Fruit fly (Drosophila melanogaster) whole organism, embryonic: Measurements from ENCODE around the gene RpL35A.

ENCODE experiments used
- Abd-B ChIP-seq: fragments of 200-800 bp; sonication (Bioruptor generic); optimal IDR thresholded peaks from 2 replicates; lab custom pipeline; 2018; ENCODE audit warnings: missing biosample characterization, mild to moderate bottlenecking, missing genetic modification characterization, moderate library complexity
- Aef1 ChIP-seq: fragments of 200-800 bp; sonication (Bioruptor generic); IDR thresholded peaks from 3 replicates; pipeline ENCODE4 v1.3.6; 2022; ENCODE audit warnings: missing biosample characterization, missing genetic modification characterization
- Bdp1 ChIP-seq: fragments of 200-800 bp; sonication (Bioruptor generic); optimal IDR thresholded peaks from 3 replicates; lab custom pipeline; 2016; ENCODE audit warnings: missing biosample characterization, missing genetic modification characterization
- BtbVII ChIP-seq: fragments of 200-800 bp; sonication (Bioruptor generic); optimal IDR thresholded peaks from 3 replicates; lab custom pipeline; 2017; ENCODE audit warnings: missing biosample characterization, mild to moderate bottlenecking, missing genetic modification characterization
- CG11085 ChIP-seq: fragments of 200-800 bp; sonication (Bioruptor generic); IDR thresholded peaks from 2 replicates; pipeline ENCODE4 v1.3.6; 2022; ENCODE audit warnings: missing biosample characterization, missing genetic modification characterization
- CG12071 ChIP-seq: fragments of 200-800 bp; sonication (Bioruptor generic); optimal IDR thresholded peaks from 3 replicates; lab custom pipeline; 2018; ENCODE audit warnings: missing biosample characterization, mild to moderate bottlenecking, missing genetic modification characterization
- CG1233 ChIP-seq: fragments of 200-800 bp; sonication (Bioruptor generic); optimal IDR thresholded peaks from 4 replicates; lab custom pipeline; 2018; ENCODE audit warnings: missing biosample characterization, mild to moderate bottlenecking, missing genetic modification characterization
- CG14860 ChIP-seq: fragments of 200-800 bp; sonication (Bioruptor generic); IDR thresholded peaks from 3 replicates; pipeline ENCODE4 v1.3.6; 2022; ENCODE audit warnings: missing biosample characterization, missing genetic modification characterization; ENCODE audit not compliant: partially characterized antibody
- CG16813 ChIP-seq: fragments of 200-800 bp; sonication (Bioruptor generic); IDR thresholded peaks from 3 replicates; pipeline ENCODE4 v1.3.6; 2022; ENCODE audit warnings: missing biosample characterization, missing genetic modification characterization; ENCODE audit not compliant: partially characterized antibody
- CG17328 ChIP-seq: fragments of 200-800 bp; sonication (Bioruptor generic); IDR thresholded peaks from 2 replicates; pipeline ENCODE4 v1.3.6; 2022; ENCODE audit warnings: missing biosample characterization, missing genetic modification characterization
- CG17568 ChIP-seq: fragments of 200-800 bp; sonication (Bioruptor generic); optimal IDR thresholded peaks from 2 replicates; lab custom pipeline; 2018; ENCODE audit warnings: missing biosample characterization, mild to moderate bottlenecking, missing genetic modification characterization, moderate library complexity
- CG17612 ChIP-seq: fragments of 200-800 bp; sonication (Bioruptor generic); IDR thresholded peaks from 2 replicates; pipeline ENCODE4 v1.3.6; 2022; ENCODE audit warnings: missing biosample characterization, missing genetic modification characterization
- CG31388 ChIP-seq: fragments of 200-800 bp; sonication (Bioruptor generic); optimal IDR thresholded peaks from 2 replicates; lab custom pipeline; 2016; ENCODE audit warnings: missing biosample characterization, missing genetic modification characterization
- CG33557 ChIP-seq: fragments of 200-800 bp; sonication (Bioruptor generic); optimal IDR thresholded peaks from 2 replicates; lab custom pipeline; 2019; ENCODE audit warnings: missing biosample characterization, mild to moderate bottlenecking, missing genetic modification characterization, moderate library complexity
- CG6175 ChIP-seq: fragments of 200-800 bp; sonication (Bioruptor generic); IDR thresholded peaks from 3 replicates; pipeline ENCODE4 v1.3.6; 2022; ENCODE audit warnings: missing biosample characterization, missing genetic modification characterization
- CG6272 ChIP-seq: fragments of 200-800 bp; sonication (Bioruptor generic); IDR thresholded peaks from 2 replicates; pipeline ENCODE4 v1.3.6; 2022; ENCODE audit warnings: missing biosample characterization, missing genetic modification characterization
- CG7271 ChIP-seq: fragments of 200-800 bp; sonication (Bioruptor generic); optimal IDR thresholded peaks from 2 replicates; lab custom pipeline; 2018; ENCODE audit warnings: missing biosample characterization, mild to moderate bottlenecking, missing genetic modification characterization, moderate library complexity
- CG7987 ChIP-seq: fragments of 200-800 bp; sonication (Bioruptor generic); optimal IDR thresholded peaks from 2 replicates; lab custom pipeline; 2018; ENCODE audit warnings: missing biosample characterization, mild to moderate bottlenecking, missing genetic modification characterization, moderate library complexity
- CG8281 ChIP-seq: fragments of 200-800 bp; sonication (Bioruptor generic); optimal IDR thresholded peaks from 2 replicates; lab custom pipeline; 2018; ENCODE audit warnings: missing biosample characterization, mild to moderate bottlenecking, missing genetic modification characterization, moderate library complexity
- CkIIα-i1 ChIP-seq: fragments of 200-800 bp; sonication (Bioruptor generic); IDR thresholded peaks from 2 replicates; pipeline ENCODE4 v1.3.6; 2022; ENCODE audit warnings: missing biosample characterization, missing genetic modification characterization
- Dek ChIP-seq: fragments of 200-800 bp; sonication (Bioruptor generic); optimal IDR thresholded peaks from 3 replicates; lab custom pipeline; 2019; ENCODE audit warnings: missing biosample characterization, mild to moderate bottlenecking, missing genetic modification characterization, moderate library complexity
- Dip3 ChIP-seq: fragments of 200-800 bp; sonication (Bioruptor generic); optimal IDR thresholded peaks from 3 replicates; lab custom pipeline; 2016; ENCODE audit warnings: missing biosample characterization, missing genetic modification characterization
- Eip74EF ChIP-seq, 2 experiments: fragments of 200-800 bp in 1 of 2; fragments of >200 bp in 1 of 2; sonication (Bioruptor generic) in 1 of 2; optimal IDR thresholded peaks; 2 replicates each; lab custom pipeline; 2017 to 2019; ENCODE audit warnings: missing biosample characterization in 2 of 2, missing genetic modification characterization in 2 of 2, mild to moderate bottlenecking in 1 of 2, moderate library complexity in 1 of 2
- Gug ChIP-seq: fragments of 200-800 bp; sonication (Bioruptor generic); IDR thresholded peaks from 4 replicates; pipeline ENCODE4 v1.3.6; 2022; ENCODE audit warnings: missing biosample characterization, missing genetic modification characterization
- Myb ChIP-seq: fragments of 200-800 bp; sonication (Bioruptor generic); optimal IDR thresholded peaks from 2 replicates; lab custom pipeline; 2016; ENCODE audit warnings: missing biosample characterization, missing genetic modification characterization
- PHDP ChIP-seq: fragments of 200-800 bp; sonication (Bioruptor generic); optimal IDR thresholded peaks from 3 replicates; lab custom pipeline; 2018; ENCODE audit warnings: missing biosample characterization, mild to moderate bottlenecking, missing genetic modification characterization, moderate library complexity
- Poxn ChIP-seq: fragments of 200-800 bp; sonication (Bioruptor generic); IDR thresholded peaks from 2 replicates; pipeline ENCODE4 v1.3.6; 2022; ENCODE audit warnings: missing biosample characterization, missing genetic modification characterization
- Ravus ChIP-seq: fragments of 200-800 bp; sonication (Bioruptor generic); IDR thresholded peaks from 2 replicates; pipeline ENCODE4 v1.3.6; 2022; ENCODE audit warnings: missing biosample characterization, missing genetic modification characterization
- Sry-β ChIP-seq: fragments of 200-800 bp; sonication (Bioruptor generic); optimal IDR thresholded peaks from 2 replicates; lab custom pipeline; 2018; ENCODE audit warnings: missing biosample characterization, mild to moderate bottlenecking, missing genetic modification characterization, moderate library complexity
- YL-1 ChIP-seq: fragments of 200-800 bp; sonication (Bioruptor generic); optimal IDR thresholded peaks from 3 replicates; lab custom pipeline; 2017; ENCODE audit warnings: missing biosample characterization, mild to moderate bottlenecking, missing genetic modification characterization
- ara ChIP-seq: fragments of 200-800 bp; sonication (Bioruptor generic); IDR thresholded peaks from 2 replicates; pipeline ENCODE4 v1.3.6; 2022; ENCODE audit warnings: missing biosample characterization, missing genetic modification characterization
- cato ChIP-seq: fragments of 200-800 bp; sonication (Bioruptor generic); optimal IDR thresholded peaks from 2 replicates; lab custom pipeline; 2016; ENCODE audit warnings: missing biosample characterization, missing genetic modification characterization, borderline replicate concordance
- croc ChIP-seq: fragments of 200-800 bp; sonication (Bioruptor generic); conservative IDR thresholded peaks from 3 replicates; pipeline ENCODE4 v1.3.6; 2022; ENCODE audit warnings: missing biosample characterization, missing genetic modification characterization
- crol ChIP-seq: fragments of 200-800 bp; sonication (Bioruptor generic); IDR thresholded peaks from 2 replicates; pipeline ENCODE4 v1.3.6; 2022; ENCODE audit warnings: missing biosample characterization, missing genetic modification characterization
- cwo ChIP-seq: fragments of 200-800 bp; sonication (Bioruptor generic); optimal IDR thresholded peaks from 3 replicates; lab custom pipeline; 2017; ENCODE audit warnings: missing biosample characterization, missing genetic modification characterization, mild to moderate bottlenecking, moderate library complexity, missing genetic modification reagents
- dmrt11E ChIP-seq: fragments of 200-800 bp; sonication (Bioruptor generic); optimal IDR thresholded peaks from 3 replicates; lab custom pipeline; 2018; ENCODE audit warnings: missing biosample characterization, mild to moderate bottlenecking, missing genetic modification characterization, moderate library complexity
- dysf ChIP-seq: fragments of 200-800 bp; sonication (Bioruptor generic); IDR thresholded peaks from 3 replicates; pipeline ENCODE4 v1.3.6; 2022; ENCODE audit warnings: missing biosample characterization, missing genetic modification characterization
- eve ChIP-seq, 2 experiments: fragments of >200 bp; optimal IDR thresholded peaks; 2 replicates each; lab custom pipeline; 2017; ENCODE audit warnings: missing biosample characterization in 2 of 2, missing genetic modification characterization in 2 of 2
- ewg ChIP-seq: fragments of 200-800 bp; sonication (Bioruptor generic); optimal IDR thresholded peaks from 3 replicates; lab custom pipeline; 2017; ENCODE audit warnings: mild to moderate bottlenecking, missing biosample characterization, missing genetic modification reagents, missing genetic modification characterization
- fu2 ChIP-seq: fragments of 200-800 bp; sonication (Bioruptor generic); optimal IDR thresholded peaks from 2 replicates; lab custom pipeline; 2016; ENCODE audit warnings: missing biosample characterization, missing genetic modification characterization
- gfzf ChIP-seq: fragments of 200-800 bp; sonication (Bioruptor generic); optimal IDR thresholded peaks from 2 replicates; lab custom pipeline; 2016; ENCODE audit warnings: missing biosample characterization, mild to moderate bottlenecking, missing genetic modification characterization, moderate library complexity
- jing ChIP-seq: fragments of 200-800 bp; sonication (Bioruptor generic); optimal IDR thresholded peaks from 2 replicates; lab custom pipeline; 2018; ENCODE audit warnings: missing biosample characterization, mild to moderate bottlenecking, missing genetic modification characterization
- ken ChIP-seq: fragments of 200-800 bp; sonication (Bioruptor generic); IDR thresholded peaks from 3 replicates; pipeline ENCODE4 v1.3.6; 2022; ENCODE audit warnings: missing biosample characterization, missing genetic modification characterization
- pho ChIP-seq: fragments of 200-800 bp; sonication (Bioruptor generic); optimal IDR thresholded peaks from 2 replicates; lab custom pipeline; 2016; ENCODE audit warnings: missing biosample characterization, missing genetic modification characterization
- rib ChIP-seq: fragments of 200-800 bp; sonication (Bioruptor generic); IDR thresholded peaks from 2 replicates; pipeline ENCODE4 v1.3.6; 2022; ENCODE audit warnings: missing biosample characterization, missing genetic modification characterization
- shn ChIP-seq: fragments of 200-800 bp; sonication (Bioruptor generic); optimal IDR thresholded peaks from 3 replicates; lab custom pipeline; 2016; ENCODE audit warnings: missing biosample characterization, missing genetic modification characterization
- trem ChIP-seq: fragments of 200-800 bp; optimal IDR thresholded peaks from 3 replicates; lab custom pipeline; 2019; ENCODE audit warnings: missing biosample characterization, mild to moderate bottlenecking, missing genetic modification characterization, moderate library complexity
- trh ChIP-seq: fragments of 200-800 bp; sonication (Bioruptor generic); optimal IDR thresholded peaks from 2 replicates; lab custom pipeline; 2016; ENCODE audit warnings: missing biosample characterization, missing genetic modification characterization
- twi ChIP-seq: fragments of 200-800 bp; optimal IDR thresholded peaks from 2 replicates; lab custom pipeline; 2019; ENCODE audit warnings: missing biosample characterization, mild to moderate bottlenecking, missing genetic modification characterization, moderate library complexity
- tx ChIP-seq: fragments of 200-800 bp; sonication (Bioruptor generic); optimal IDR thresholded peaks from 2 replicates; lab custom pipeline; 2016; ENCODE audit warnings: missing biosample characterization, missing genetic modification characterization

RpL35A gene

DNA sequence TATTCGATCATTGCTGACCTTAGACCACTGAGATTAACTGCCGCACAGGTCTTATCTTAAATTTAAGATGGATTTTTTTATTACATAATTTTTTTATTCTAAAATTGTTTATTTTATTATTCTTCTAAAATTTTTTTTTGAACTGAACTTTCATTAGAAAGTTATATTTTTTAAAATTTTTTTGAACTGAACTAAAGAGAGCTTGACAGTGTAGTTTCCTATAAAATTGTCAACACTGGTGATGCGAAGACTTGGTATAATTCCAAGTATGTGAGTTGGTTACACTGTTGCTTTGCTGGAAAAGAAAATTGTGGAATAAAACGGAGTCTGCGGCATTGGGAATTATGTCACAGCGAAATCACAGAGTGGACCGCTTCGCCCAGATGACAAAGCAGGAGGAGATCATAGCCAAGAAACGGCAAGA lies 18.4 kb upstream of the RpL35A start, which contains the start of gene CG31550 (continued):
- TF ChIP-seq cwo (GFP tag; lab: Kevin White, UChicago) (peak; percentile 23), pho (GFP tag; lab: Kevin White, UChicago) (peak; percentile 39), ewg (GFP tag; lab: Kevin White, UChicago) (peak; percentile 42), CG7271 (tag; lab: Kevin White, UChicago) (peak; percentile 38), CG7987 (GFP tag; lab: Kevin White, UChicago) (peak; percentile 25), CG17328 (GFP tag; lab: Robert Waterston, UW) (peak; percentile 67; the same call in 1 of the 2 replicates), Gug (GFP tag; lab: Robert Waterston, UW) (peak; percentile 57; the same call in 3 of the 4 replicates), CG31388 (GFP tag; lab: Kevin White, UChicago) (peak; percentile 52), Sry-β (peak; percentile 42), Poxn (no peak), rib (no peak), Bdp1 (GFP tag; lab: Kevin White, UChicago) (peak; percentile 16), CG11085 (GFP tag; lab: Robert Waterston, UW) (peak; percentile 73; the same call in 1 of the 2 replicates), PHDP (tag; lab: Kevin White, UChicago) (peak; percentile 63), Ravus (peak; percentile 43), eve (GFP tag; optimal IDR thresholded peaks at IDR 0.05; lab: Kevin White, UChicago) (no peak), CG6175 (GFP tag; lab: Robert Waterston, UW) (0 out of 3 replicates have a peak, but pooled peaks have one; percentile 59), CG12071 (GFP tag; lab: Kevin White, UChicago) (no peak), jing (GFP tag; lab: Kevin White, UChicago) (no peak), dmrt11E (peak; percentile 75), CG17612 (GFP tag; lab: Robert Waterston, UW) (0 out of 2 replicates have a peak, but pooled peaks have one; percentile 9), YL-1 (GFP tag; lab: Kevin White, UChicago) (peak; percentile 82), Dek (tag; lab: Kevin White, UChicago) (peak; percentile 63), CG6272 (GFP tag; lab: Robert Waterston, UW) (peak; percentile 59), BtbVII (GFP tag; lab: Kevin White, UChicago) (peak; percentile 29), CG1233 (GFP tag; lab: Kevin White, UChicago) (peak; percentile 58), Myb (GFP tag; lab: Kevin White, UChicago) (peak; percentile 42), CkIIα-i1 (GFP tag; lab: Robert Waterston, UW) (no peak), ken (peak; percentile 87), CG14860 (GFP tag; lab: Robert Waterston, UW) (no peak), CG17568 (GFP tag; lab: Kevin White, UChicago) (no peak), gfzf (peak; percentile 71), shn (GFP tag; lab: Kevin White, UChicago) (peak; percentile 45), Eip74EF (GFP tag; optimal IDR thresholded peaks at IDR 0.05; lab: Kevin White, UChicago) (no peak), ara (GFP tag; lab: Robert Waterston, UW) (peak; percentile 55; the same call in 1 of the 2 replicates), trem (tag; lab: Kevin White, UChicago) (peak; percentile 60), CG33557 (GFP tag; lab: Kevin White, UChicago) (no peak), crol (GFP tag; lab: Robert Waterston, UW) (no peak), tx (GFP tag; lab: Kevin White, UChicago) (peak; percentile 14), Abd-B (peak; percentile 74), cato (peak; percentile 19), CG8281 (tag; lab: Kevin White, UChicago) (no peak), croc (GFP tag; lab: Robert Waterston, UW) (peak; percentile 54; the same call in 2 of the 3 replicates), fu2 (peak; percentile 48), dysf (GFP tag; lab: Robert Waterston, UW) (peak; percentile 81), Dip3 (GFP tag; lab: Kevin White, UChicago) (peak; percentile 19), twi (peak; percentile 37), CG16813 (GFP tag; lab: Robert Waterston, UW) (no peak), Aef1 (peak; percentile 71), trh (GFP tag; lab: Kevin White, UChicago) (peak; percentile 39)
